Worm (Caenorhabditis elegans): ENCODE data around the gene F29A7.4.

ce11 chrII:2764664-2765063 is 14.9 kb downstream of the F29A7.4 start, which contains the start of gene fbxb-108:
- TF ChIP-seq W03F9.2 (tag; optimal IDR thresholded peaks at IDR 0.05), result no peak
- no peak for TF ChIP-seq dao-5 (tag; optimal IDR thresholded peaks at IDR 0.05)

Data from whole organism, L4/young adult.